Worm (Caenorhabditis elegans) whole organism, L1 larva: ENCODE data around the gene str-226.

Experiments used
- nhr-11 ChIP-seq: fragments of 150-350 bp; optimal IDR thresholded peaks from 2 replicates; lab custom pipeline; 2014; ENCODE audit warnings: missing biosample characterization, missing genetic modification characterization
- nhr-237 ChIP-seq: fragments of 150-350 bp; optimal IDR thresholded peaks from 2 replicates; lab custom pipeline; 2014; ENCODE audit warnings: missing biosample characterization, missing genetic modification characterization
- zag-1 ChIP-seq: fragments of 150-350 bp; optimal IDR thresholded peaks from 2 replicates; lab custom pipeline; 2014; ENCODE audit warnings: missing biosample characterization, missing genetic modification characterization

DNA sequence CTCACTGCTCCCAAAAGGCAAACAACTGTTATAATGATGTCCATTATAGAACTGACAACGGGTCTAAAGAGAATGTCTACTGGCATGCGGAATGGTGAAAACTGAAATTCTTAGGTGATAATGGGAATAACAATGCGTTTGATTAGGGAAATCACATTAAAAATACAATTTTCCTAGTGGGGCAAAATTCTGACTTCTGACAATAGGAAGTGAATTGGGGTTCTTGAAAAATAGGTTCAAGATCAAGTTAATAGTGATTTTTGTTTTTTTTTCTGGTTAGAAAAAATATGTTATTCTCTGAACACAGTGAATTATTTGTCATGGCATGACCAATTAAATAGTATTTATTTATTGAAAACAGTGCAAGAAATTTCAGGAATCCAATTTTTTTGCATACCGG is 25.6 kb upstream of the str-226 start, which contains the start of gene srbc-32:
- no peak for TF ChIP-seq zag-1 (tag; lab: Kevin White, UChicago)
- no peak for TF ChIP-seq nhr-11 (tag; lab: Kevin White, UChicago)
- no peak for TF ChIP-seq nhr-237 (tag; lab: Kevin White, UChicago)
